Worm (Caenorhabditis elegans) whole organism, mixed stage, embryonic: ENCODE measurements around the gene nhr-202.

ENCODE experiments used
- blmp-1 ChIP-seq: fragments of 150-350 bp; optimal IDR thresholded peaks from 2 replicates; lab custom pipeline; 2014; ENCODE audit warnings: missing biosample characterization, missing genetic modification characterization
- elt-1 ChIP-seq: sonication (generic microtip); optimal IDR thresholded peaks from 2 replicates; lab custom pipeline; 2017; ENCODE audit warnings: missing genetic modification characterization, mild to moderate bottlenecking, missing compliant biosample characterization, antibody characterized with exemption, moderate library complexity, borderline replicate concordance; ENCODE audit not compliant: insufficient read depth
- elt-3 ChIP-seq: fragments of 150-350 bp; optimal IDR thresholded peaks from 2 replicates; lab custom pipeline; 2014; ENCODE audit warnings: missing biosample characterization, missing genetic modification characterization
- ham-2 ChIP-seq: fragments of 200-800 bp; sonication (Bioruptor generic); optimal IDR thresholded peaks from 2 replicates; lab custom pipeline; 2018; ENCODE audit warnings: mild to moderate bottlenecking, missing genetic modification characterization, missing compliant biosample characterization
- lsy-2 ChIP-seq: fragments of 150-350 bp; optimal IDR thresholded peaks from 2 replicates; lab custom pipeline; 2014; ENCODE audit warnings: missing biosample characterization, missing genetic modification characterization
- nhr-237 ChIP-seq: fragments of 150-350 bp; optimal IDR thresholded peaks from 2 replicates; lab custom pipeline; 2014; ENCODE audit warnings: missing biosample characterization, missing genetic modification characterization
- nhr-28 ChIP-seq: fragments of 150-350 bp; optimal IDR thresholded peaks from 2 replicates; lab custom pipeline; 2014; ENCODE audit warnings: missing biosample characterization, missing genetic modification characterization
- unc-62 ChIP-seq: fragments of 150-350 bp; optimal IDR thresholded peaks from 2 replicates; lab custom pipeline; 2014; ENCODE audit warnings: missing biosample characterization, missing genetic modification reagents, missing genetic modification characterization
- ztf-11 ChIP-seq: fragments of 150-350 bp; optimal IDR thresholded peaks from 2 replicates; lab custom pipeline; 2014; ENCODE audit warnings: missing biosample characterization, missing genetic modification characterization

- TF ChIP-seq blmp-1 (tag; lab: Kevin White, UChicago) (no peak), elt-3 (tag; lab: Kevin White, UChicago) (no peak), ham-2 (GFP tag; lab: Kevin White, UChicago) (no peak), unc-62 (GFP tag; lab: Kevin White, UChicago) (no peak), ztf-11 (no peak), nhr-28 (tag; lab: Kevin White, UChicago) (no peak), nhr-237 (tag; lab: Kevin White, UChicago) (no peak), elt-1 (tag; lab: Kevin White, UChicago) (no peak), lsy-2 (tag; lab: Kevin White, UChicago) (no peak)
Measured at ce11 chrV:446988-447387, 15.4 kb upstream of the nhr-202 start.
